Worm (Caenorhabditis elegans): Measurements from ENCODE around the gene ttr-17.

The ttr-17 gene

DNA sequence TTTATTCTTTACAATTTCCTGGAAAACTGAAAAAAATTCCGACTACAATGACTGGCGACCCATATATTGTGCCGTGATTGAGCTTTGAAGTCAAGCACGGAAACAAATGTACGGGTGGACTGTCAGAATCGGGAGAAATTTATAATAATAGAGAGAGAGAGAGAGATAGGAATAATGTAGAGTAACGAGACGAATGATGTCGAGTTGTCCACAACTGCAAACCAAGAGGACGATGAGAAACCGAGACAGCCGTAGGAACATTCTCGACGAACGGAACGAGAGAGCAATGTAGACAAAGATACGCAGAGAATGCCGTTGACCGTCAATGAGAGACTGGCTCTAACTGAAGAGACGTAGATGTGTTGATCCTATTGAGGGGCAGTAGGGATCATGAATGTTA lies 39.3 kb downstream of the ttr-17 start (continued):
- TF ChIP-seq dsc-1 (tag; optimal IDR thresholded peaks at IDR 0.05) (peak; percentile 66), F16B12.6 (tag; optimal IDR thresholded peaks at IDR 0.05) (peak; percentile 33), ceh-8 (GFP tag; optimal IDR thresholded peaks at IDR 0.05) (no peak), aha-1 (tag; optimal IDR thresholded peaks at IDR 0.05) (no peak), zag-1 (tag; optimal IDR thresholded peaks at IDR 0.05) (no peak), unc-130 (tag; optimal IDR thresholded peaks at IDR 0.05) (peak; percentile 11), lin-39 (tag; optimal IDR thresholded peaks at IDR 0.05) (no peak), ceh-88 (GFP tag; IDR thresholded peaks at IDR 0.05) (peak; percentile 56), C04F5.9 (tag; optimal IDR thresholded peaks at IDR 0.05) (no peak), Y116A8C.19 (tag; optimal IDR thresholded peaks at IDR 0.05; ENCODE audit: borderline replicate concordance) (no peak), grh-1 (GFP tag; IDR thresholded peaks at IDR 0.05) (peak; percentile 56), nhr-20 (tag; optimal IDR thresholded peaks at IDR 0.05) (peak; percentile 92), vab-15 (tag; optimal IDR thresholded peaks at IDR 0.05) (no peak), elt-3 (tag; optimal IDR thresholded peaks at IDR 0.05) (peak in 5 of 6 experiments; percentile 19 to 85 (median 65)), mab-9 (GFP tag; IDR thresholded peaks at IDR 0.05) (0 out of 2 replicates have a peak, but pooled peaks have one; percentile 31), C16A3.4 (tag; optimal IDR thresholded peaks at IDR 0.05) (peak; percentile 69), nhr-76 (tag; optimal IDR thresholded peaks at IDR 0.05) (no peak), unc-98 (GFP tag; IDR thresholded peaks at IDR 0.05) (no peak), tlp-1 (tag; optimal IDR thresholded peaks at IDR 0.05) (no peak), nhr-11 (tag; optimal IDR thresholded peaks at IDR 0.05) (no peak), nhr-237 (tag; optimal IDR thresholded peaks at IDR 0.05) (peak; percentile 73), nhr-19 (GFP tag; conservative IDR thresholded peaks at IDR 0.05) (peak; percentile 81), irx-1 (tag; optimal IDR thresholded peaks at IDR 0.05) (peak; percentile 23), snu-23 (GFP tag; optimal IDR thresholded peaks at IDR 0.05) (peak; percentile 96), lir-3 (tag; optimal IDR thresholded peaks at IDR 0.05; ENCODE audit: poor library complexity) (peak; percentile 35), snpc-4 (tag; optimal IDR thresholded peaks at IDR 0.05) (peak; percentile 10), ces-1 (GFP tag; optimal IDR thresholded peaks at IDR 0.05) (no peak), efl-3 (GFP tag; optimal IDR thresholded peaks at IDR 0.05) (no peak), lsy-2 (tag; optimal IDR thresholded peaks at IDR 0.05) (peak; percentile 78 to 81), zip-4 (GFP tag; optimal IDR thresholded peaks at IDR 0.05) (no peak), ceh-90 (tag; optimal IDR thresholded peaks at IDR 0.05) (no peak), sptf-1 (tag; optimal IDR thresholded peaks at IDR 0.05) (no peak), pqm-1 (tag; optimal IDR thresholded peaks at IDR 0.05) (no peak), swsn-7 (tag; optimal IDR thresholded peaks at IDR 0.05) (peak; percentile 90), blmp-1 (tag; optimal IDR thresholded peaks at IDR 0.05) (peak; percentile 77), ztf-4 (tag; optimal IDR thresholded peaks at IDR 0.05) (peak; percentile 92)

DNA sequence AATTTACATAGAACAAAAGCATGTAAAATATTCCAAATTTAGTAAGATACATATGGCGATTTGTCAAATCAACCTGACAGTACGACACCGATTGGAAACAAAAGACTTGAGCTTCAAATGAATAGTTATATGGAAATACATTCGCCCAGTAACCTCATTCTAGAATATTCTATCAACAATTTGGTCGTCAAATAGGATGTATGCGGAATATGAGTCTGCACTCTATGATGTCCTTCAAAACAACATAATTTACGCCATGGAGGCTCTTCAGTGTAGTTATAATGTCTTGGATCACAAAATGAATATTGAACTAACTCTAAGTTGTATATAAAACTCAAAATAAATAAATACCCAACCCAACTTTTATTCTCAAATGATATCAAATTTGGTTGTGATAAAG lies 40.2 kb downstream of the ttr-17 start:
- TF ChIP-seq lin-15B (tag; optimal IDR thresholded peaks at IDR 0.05) (peak; percentile 6), fkh-8 (tag; optimal IDR thresholded peaks at IDR 0.05) (peak; percentile 49), nhr-85 (tag) (no peak), ztf-11 (tag; optimal IDR thresholded peaks at IDR 0.05) (peak in 1 of 2 experiments; percentile 42), lsy-2 (tag; optimal IDR thresholded peaks at IDR 0.05) (peak; percentile 59 to 69), C16A3.4 (tag; optimal IDR thresholded peaks at IDR 0.05) (peak; percentile 8), swsn-7 (tag; optimal IDR thresholded peaks at IDR 0.05) (peak; percentile 66), nhr-19 (GFP tag; conservative IDR thresholded peaks at IDR 0.05) (peak; percentile 45), nhr-76 (tag; optimal IDR thresholded peaks at IDR 0.05) (no peak), ets-5 (GFP tag; IDR thresholded peaks at IDR 0.05) (no peak), ceh-63 (GFP tag; optimal IDR thresholded peaks at IDR 0.05) (no peak), egl-27 (tag; optimal IDR thresholded peaks at IDR 0.05) (no peak), jun-1 (tag; optimal IDR thresholded peaks at IDR 0.05) (no peak), vab-15 (tag; optimal IDR thresholded peaks at IDR 0.05) (no peak), mep-1 (tag; optimal IDR thresholded peaks at IDR 0.05) (peak; percentile 75), unc-62 (GFP tag; optimal IDR thresholded peaks at IDR 0.05) (no peak), pag-3 (tag; optimal IDR thresholded peaks at IDR 0.05; ENCODE audit: borderline replicate concordance, insufficient read depth) (no peak), hlh-17 (GFP tag; optimal IDR thresholded peaks at IDR 0.05; ENCODE audit: borderline replicate concordance) (no peak), unc-130 (tag; optimal IDR thresholded peaks at IDR 0.05) (no peak), C04F5.9 (tag; optimal IDR thresholded peaks at IDR 0.05) (no peak), Y116A8C.19 (tag; optimal IDR thresholded peaks at IDR 0.05; ENCODE audit: borderline replicate concordance) (no peak), nhr-77 (tag; optimal IDR thresholded peaks at IDR 0.05) (no peak), pqm-1 (tag; optimal IDR thresholded peaks at IDR 0.05) (no peak), nhr-20 (tag; optimal IDR thresholded peaks at IDR 0.05) (peak; percentile 67), isw-1 (GFP tag; IDR thresholded peaks at IDR 0.05) (0 out of 2 replicates have a peak, but pooled peaks have one; percentile 9), aha-1 (tag; optimal IDR thresholded peaks at IDR 0.05) (no peak), ceh-88 (GFP tag; IDR thresholded peaks at IDR 0.05) (no peak), ceh-82 (tag; optimal IDR thresholded peaks at IDR 0.05) (no peak)

Data from whole organism, L1 larva.